Worm (Caenorhabditis elegans): ENCODE measurements around the gene ddx-17.

ce11 chrV:14017476-14017875 is 5.6 kb upstream of the ddx-17 start, which contains the start of gene srh-308:
- TF ChIP-seq cebp-2 (GFP tag; IDR thresholded peaks at IDR 0.05) = no peak
- no peak for TF ChIP-seq snpc-3.4 (tag; optimal IDR thresholded peaks at IDR 0.05)
- no peak for TF ChIP-seq lin-35 (GFP tag; optimal IDR thresholded peaks at IDR 0.05)

All from whole organism, young adult.